Fruit fly (Drosophila melanogaster): ENCODE results near the gene CG8840.

Gene CG8840

DNA sequence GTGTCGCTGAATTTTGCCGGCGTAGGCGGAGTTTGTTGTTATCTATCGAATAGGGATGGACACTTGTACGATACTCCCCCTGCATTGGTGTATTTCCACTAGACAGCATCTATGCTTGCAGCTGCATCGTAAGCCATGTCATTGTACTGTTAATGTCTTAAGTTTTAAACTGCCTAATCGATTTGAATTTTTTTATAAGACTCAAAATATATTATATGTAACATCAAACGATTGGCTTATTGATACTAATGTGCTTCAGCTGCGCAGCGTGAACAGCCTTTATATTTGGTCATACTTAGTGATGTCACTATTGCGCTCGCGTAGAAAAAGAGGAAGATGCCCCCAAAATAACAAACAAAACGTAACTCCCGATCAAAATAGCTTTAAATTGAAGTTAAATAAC, 33.7 kb upstream of the CG8840 start, which contains the start of the genes CG9662 and Ptpa (continued):
- peak; percentile 32 for TF ChIP-seq kay (GFP tag; optimal IDR thresholded peaks at IDR 0.05)
- peak; percentile 60 for TF ChIP-seq danr (GFP tag; IDR thresholded peaks at IDR 0.05)
- TF ChIP-seq CG33557 (GFP tag; optimal IDR thresholded peaks at IDR 0.05): peak; percentile 64
- TF ChIP-seq Hsf (GFP tag; optimal IDR thresholded peaks at IDR 0.05): peak; percentile 91
- TF ChIP-seq CG6689 (GFP tag; IDR thresholded peaks at IDR 0.05): peak; percentile 73
- peak; percentile 86 for TF ChIP-seq Chrac-16 (GFP tag; optimal IDR thresholded peaks at IDR 0.05)
- peak; percentile 31 for TF ChIP-seq CG2875 (GFP tag; optimal IDR thresholded peaks at IDR 0.05)
- TF ChIP-seq seq (GFP tag; IDR thresholded peaks at IDR 0.05): peak; percentile 50
- peak; percentile 89 for TF ChIP-seq Rfx (GFP tag; IDR thresholded peaks at IDR 0.05)
- peak; percentile 94 for TF ChIP-seq CG17802 (tag; optimal IDR thresholded peaks at IDR 0.05)
- peak; percentile 92 for TF ChIP-seq jumu (GFP tag; optimal IDR thresholded peaks at IDR 0.05)
- TF ChIP-seq crp (GFP tag; optimal IDR thresholded peaks at IDR 0.05): peak in 1 of 2 experiments; percentile 42
- peak; percentile 88 for TF ChIP-seq hb (GFP tag; IDR thresholded peaks at IDR 0.05; ENCODE audit: partially characterized antibody)
- TF ChIP-seq CG32767 (GFP tag; IDR thresholded peaks at IDR 0.05): peak; percentile 70; the same call in 1 of the 2 replicates
- peak; percentile 93 for TF ChIP-seq nmo (GFP tag; optimal IDR thresholded peaks at IDR 0.05)
- peak; percentile 85 for TF ChIP-seq esg (GFP tag; conservative IDR thresholded peaks at IDR 0.05)
- peak; percentile 76 for TF ChIP-seq pzg (GFP tag; optimal IDR thresholded peaks at IDR 0.05)
- TF ChIP-seq emc (GFP tag; optimal IDR thresholded peaks at IDR 0.05): peak; percentile 55
- TF ChIP-seq dmrt99B (tag; optimal IDR thresholded peaks at IDR 0.05): peak; percentile 71
- TF ChIP-seq PHDP (tag; optimal IDR thresholded peaks at IDR 0.05): peak; percentile 76
- TF ChIP-seq Hand (GFP tag; optimal IDR thresholded peaks at IDR 0.05): no peak
- TF ChIP-seq chinmo (GFP tag; IDR thresholded peaks at IDR 0.05; ENCODE audit: partially characterized antibody): 0 out of 4 replicates have a peak, but pooled peaks have one; percentile 72
- peak; percentile 67 for TF ChIP-seq peb (GFP tag; IDR thresholded peaks at IDR 0.05)
- peak; percentile 100 for TF ChIP-seq CG7357 (GFP tag; IDR thresholded peaks at IDR 0.05)
- TF ChIP-seq Awh (GFP tag; IDR thresholded peaks at IDR 0.05): peak; percentile 63
- TF ChIP-seq CG7839 (tag; optimal IDR thresholded peaks at IDR 0.05): peak; percentile 78
- peak; percentile 83 for TF ChIP-seq CG12942 (GFP tag; optimal IDR thresholded peaks at IDR 0.05)
- peak; percentile 8 for TF ChIP-seq org-1 (GFP tag; optimal IDR thresholded peaks at IDR 0.05)
- no peak for TF ChIP-seq Sox100B (GFP tag; optimal IDR thresholded peaks at IDR 0.05)
- peak; percentile 58 for TF ChIP-seq ato (GFP tag; IDR thresholded peaks at IDR 0.05; ENCODE audit: partially characterized antibody)
- TF ChIP-seq Kr (GFP tag; optimal IDR thresholded peaks at IDR 0.05): no peak
- TF ChIP-seq CG10366 (GFP tag; IDR thresholded peaks at IDR 0.05): peak; percentile 92
- TF ChIP-seq tio (GFP tag; optimal IDR thresholded peaks at IDR 0.05): peak; percentile 72
- TF ChIP-seq CG12744 (GFP tag; optimal IDR thresholded peaks at IDR 0.05): peak; percentile 75
- TF ChIP-seq CG5180 (GFP tag; optimal IDR thresholded peaks at IDR 0.05): no peak
- TF ChIP-seq lab (GFP tag; optimal IDR thresholded peaks at IDR 0.05): peak; percentile 69
- no peak for TF ChIP-seq sc (optimal IDR thresholded peaks at IDR 0.05)
- TF ChIP-seq sc (GFP tag; optimal IDR thresholded peaks at IDR 0.05): peak; percentile 58
- TF ChIP-seq Doc3 (GFP tag; IDR thresholded peaks at IDR 0.05; ENCODE audit: partially characterized antibody): peak; percentile 94
- peak; percentile 54 to 86 for TF ChIP-seq chif (GFP tag; optimal IDR thresholded peaks at IDR 0.05)
- TF ChIP-seq E2f1 (GFP tag; IDR thresholded peaks at IDR 0.05): peak; percentile 55
- peak; percentile 52; the same call in 1 of the 3 replicates for TF ChIP-seq ase (GFP tag; IDR thresholded peaks at IDR 0.05)
- TF ChIP-seq CoRest (tag; optimal IDR thresholded peaks at IDR 0.05): peak; percentile 87
- no peak for TF ChIP-seq fd102C (GFP tag; optimal IDR thresholded peaks at IDR 0.05)
- TF ChIP-seq CG13123 (GFP tag; optimal IDR thresholded peaks at IDR 0.05): peak; percentile 57
- peak; percentile 91 for TF ChIP-seq phol (tag; optimal IDR thresholded peaks at IDR 0.05)
- no peak for TF ChIP-seq Dip2 (GFP tag; IDR thresholded peaks at IDR 0.05)
- TF ChIP-seq crol (GFP tag; IDR thresholded peaks at IDR 0.05): no peak
- TF ChIP-seq ap (GFP tag; IDR thresholded peaks at IDR 0.05): peak; percentile 21; the same call in 1 of the 2 replicates
- peak; percentile 87 for TF ChIP-seq CG13775 (GFP tag; optimal IDR thresholded peaks at IDR 0.05)

Measured in whole organism, embryonic.